Worm (Caenorhabditis elegans) whole organism, L3 larva: ENCODE data around the gene F07G11.3.

Experiments used
- R02D3.7 ChIP-seq: fragments of 150-350 bp; optimal IDR thresholded peaks from 2 replicates; lab custom pipeline; 2014; ENCODE audit warnings: missing biosample characterization, missing genetic modification characterization
- aly-2 ChIP-seq: fragments of 150-350 bp; optimal IDR thresholded peaks from 2 replicates; lab custom pipeline; 2014; ENCODE audit warnings: missing biosample characterization, missing genetic modification characterization
- ama-1 ChIP-seq: fragments of 150-350 bp; optimal IDR thresholded peaks from 2 replicates; lab custom pipeline; 2018
- daf-12 ChIP-seq: fragments of 150-350 bp; optimal IDR thresholded peaks from 2 replicates; lab custom pipeline; 2014; ENCODE audit warnings: missing biosample characterization, missing genetic modification reagents, missing genetic modification characterization
- elt-1 ChIP-seq: fragments of 150-350 bp; optimal IDR thresholded peaks from 2 replicates; lab custom pipeline; 2014; ENCODE audit warnings: missing biosample characterization, missing genetic modification characterization
- lin-15B ChIP-seq: fragments of 150-350 bp; optimal IDR thresholded peaks from 2 replicates; lab custom pipeline; 2014; ENCODE audit warnings: missing biosample characterization, missing genetic modification characterization
- lin-39 ChIP-seq: fragments of 150-350 bp; optimal IDR thresholded peaks from 2 replicates; lab custom pipeline; 2018; ENCODE audit warnings: missing biosample characterization, missing genetic modification reagents, missing genetic modification characterization
- mdl-1 ChIP-seq: fragments of 150-350 bp; optimal IDR thresholded peaks from 2 replicates; lab custom pipeline; 2014; ENCODE audit warnings: missing biosample characterization, missing genetic modification characterization
- nhr-11 ChIP-seq: fragments of 150-350 bp; optimal IDR thresholded peaks from 2 replicates; lab custom pipeline; 2014; ENCODE audit warnings: missing biosample characterization, missing genetic modification characterization
- nhr-28 ChIP-seq: fragments of 150-350 bp; optimal IDR thresholded peaks from 2 replicates; lab custom pipeline; 2014; ENCODE audit warnings: missing biosample characterization, missing genetic modification characterization
- pqm-1 ChIP-seq: fragments of 150-350 bp; optimal IDR thresholded peaks from 2 replicates; lab custom pipeline; 2017; ENCODE audit warnings: missing biosample characterization, missing genetic modification characterization, inconsistent platforms
- skn-1 ChIP-seq: fragments of 150-350 bp; optimal IDR thresholded peaks from 2 replicates; lab custom pipeline; 2014; ENCODE audit warnings: missing biosample characterization, missing genetic modification characterization
- unc-39 ChIP-seq: sonication (generic microtip); optimal IDR thresholded peaks from 4 replicates; lab custom pipeline; 2017; ENCODE audit warnings: missing biosample characterization, missing genetic modification characterization
- ztf-11 ChIP-seq: fragments of 150-350 bp; optimal IDR thresholded peaks from 2 replicates; lab custom pipeline; 2014; ENCODE audit warnings: missing biosample characterization, missing genetic modification characterization

ce11 chrV:7298463-7298862 is at the start of gene F07G11.3:
- TF ChIP-seq skn-1 (tag; lab: Kevin White, UChicago) (no peak), ama-1 (lab: Kevin White, UChicago) (no peak), ztf-11 (tag; lab: Kevin White, UChicago) (no peak), pqm-1 (tag; lab: Kevin White, UChicago) (no peak), lin-39 (tag; lab: Kevin White, UChicago) (no peak), R02D3.7 (tag; lab: Kevin White, UChicago) (no peak), daf-12 (tag; lab: Kevin White, UChicago) (no peak), nhr-28 (tag; lab: Kevin White, UChicago) (no peak), elt-1 (tag; lab: Kevin White, UChicago) (no peak), lin-15B (no peak), aly-2 (tag; lab: Kevin White, UChicago) (no peak), nhr-11 (no peak), mdl-1 (tag; lab: Kevin White, UChicago) (no peak), unc-39 (tag; lab: Kevin White, UChicago) (no peak)
